Fruit fly (Drosophila melanogaster) whole organism, wandering third instar larva: Measurements from ENCODE around the gene CG13928.

Experiments used
- Abd-B ChIP-seq: fragments of >200 bp; optimal IDR thresholded peaks from 2 replicates; lab custom pipeline; 2017; ENCODE audit warnings: missing biosample characterization, missing genetic modification characterization
- CG32264 ChIP-seq: fragments of 200-800 bp; sonication (Bioruptor generic); optimal IDR thresholded peaks from 2 replicates; lab custom pipeline; 2016; ENCODE audit warnings: missing biosample characterization, missing genetic modification characterization
- CG9705 ChIP-seq: fragments of 200-800 bp; sonication (Bioruptor generic); optimal IDR thresholded peaks from 2 replicates; lab custom pipeline; 2018; ENCODE audit warnings: missing biosample characterization, mild to moderate bottlenecking, missing genetic modification characterization
- CrebA ChIP-seq: fragments of 200-800 bp; sonication (Bioruptor generic); optimal IDR thresholded peaks from 2 replicates; lab custom pipeline; 2016; ENCODE audit warnings: missing biosample characterization, mild to moderate bottlenecking, missing genetic modification characterization, borderline replicate concordance
- Dfd ChIP-seq: fragments of >200 bp; optimal IDR thresholded peaks from 2 replicates; lab custom pipeline; 2017; ENCODE audit warnings: missing biosample characterization, missing genetic modification characterization
- Dif ChIP-seq: fragments of 200-275, 200-300 bp; sonication (Bioruptor generic); optimal IDR thresholded peaks from 2 replicates; lab custom pipeline; 2018; ENCODE audit warnings: missing biosample characterization, missing genetic modification characterization; ENCODE audit not compliant: partially characterized antibody
- GATAd ChIP-seq: sonication (Bioruptor generic); optimal IDR thresholded peaks from 2 replicates; lab custom pipeline; 2016; ENCODE audit warnings: missing biosample characterization, missing genetic modification characterization
- HLH106 ChIP-seq: fragments of 200-800 bp; optimal IDR thresholded peaks from 3 replicates; lab custom pipeline; 2019; ENCODE audit warnings: missing biosample characterization, mild to moderate bottlenecking, missing genetic modification characterization, moderate library complexity
- Hnf4 ChIP-seq: fragments of 200-800 bp; sonication (Bioruptor generic); optimal IDR thresholded peaks from 2 replicates; lab custom pipeline; 2016; ENCODE audit warnings: missing biosample characterization, mild to moderate bottlenecking, missing genetic modification characterization
- Hr78 ChIP-seq: fragments of >200 bp; optimal IDR thresholded peaks from 2 replicates; lab custom pipeline; 2017; ENCODE audit warnings: missing biosample characterization, missing genetic modification characterization
- Hr83 ChIP-seq: fragments of 200-300 bp; sonication (Bioruptor generic); optimal IDR thresholded peaks from 2 replicates; lab custom pipeline; 2016; ENCODE audit warnings: missing biosample characterization, mild to moderate bottlenecking, missing genetic modification characterization, moderate library complexity; ENCODE audit not compliant: poor library complexity, severe bottlenecking
- Jra ChIP-seq: sonication (Bioruptor generic); optimal IDR thresholded peaks from 2 replicates; lab custom pipeline; 2016; ENCODE audit warnings: missing biosample characterization, missing genetic modification characterization
- Mio ChIP-seq: sonication (Bioruptor generic); optimal IDR thresholded peaks from 2 replicates; lab custom pipeline; 2016; ENCODE audit warnings: missing biosample characterization, missing genetic modification characterization
- Myc ChIP-seq: fragments of >200 bp; optimal IDR thresholded peaks from 2 replicates; lab custom pipeline; 2017
- N ChIP-seq: fragments of >200 bp; optimal IDR thresholded peaks from 2 replicates; lab custom pipeline; 2018; ENCODE audit warnings: missing biosample characterization, missing external identifiers, missing genetic modification characterization
- OdsH ChIP-seq: fragments of 200-800 bp; sonication (Bioruptor generic); optimal IDR thresholded peaks from 2 replicates; lab custom pipeline; 2016; ENCODE audit warnings: missing biosample characterization, mild to moderate bottlenecking, missing genetic modification characterization
- Rel ChIP-seq, 2 experiments: fragments of 200-800 bp; sonication (Bioruptor generic) in 1 of 2; optimal IDR thresholded peaks; 2 replicates in 1 of 2; 3 replicates in 1 of 2; lab custom pipeline; 2016 to 2019; ENCODE audit warnings: mild to moderate bottlenecking in 2 of 2, missing biosample characterization in 2 of 2, missing genetic modification characterization in 2 of 2, moderate library complexity in 1 of 2
- Sp1 ChIP-seq: fragments of 200-800 bp; sonication (Bioruptor generic); optimal IDR thresholded peaks from 3 replicates; lab custom pipeline; 2019; ENCODE audit warnings: missing biosample characterization, mild to moderate bottlenecking, missing genetic modification characterization, moderate library complexity
- Vsx2 ChIP-seq: fragments of 200-300, 225-300 bp; sonication (Bioruptor generic); optimal IDR thresholded peaks from 2 replicates; lab custom pipeline; 2018; ENCODE audit warnings: missing biosample characterization, missing genetic modification characterization; ENCODE audit not compliant: partially characterized antibody
- br ChIP-seq: fragments of 200-800 bp; sonication (Bioruptor generic); optimal IDR thresholded peaks from 2 replicates; lab custom pipeline; 2016; ENCODE audit warnings: missing biosample characterization, missing genetic modification characterization
- brk ChIP-seq: fragments of 200-800 bp; sonication (Bioruptor generic); optimal IDR thresholded peaks from 2 replicates; lab custom pipeline; 2016; ENCODE audit warnings: missing biosample characterization, mild to moderate bottlenecking, missing genetic modification characterization
- dl ChIP-seq, 2 experiments: fragments of 175-275, 200-275 bp in 1 of 2; fragments of 200-275 bp in 1 of 2; sonication (Bioruptor generic); optimal IDR thresholded peaks; lab custom pipeline; 2018; ENCODE audit warnings: mild to moderate bottlenecking in 2 of 2, missing biosample characterization in 2 of 2, missing genetic modification characterization in 2 of 2, moderate library complexity in 2 of 2; ENCODE audit not compliant: partially characterized antibody in 2 of 2, insufficient read depth in 1 of 2
- dmrt93B ChIP-seq: fragments of 200-800 bp; sonication (Bioruptor generic); optimal IDR thresholded peaks from 2 replicates; lab custom pipeline; 2018; ENCODE audit warnings: missing biosample characterization, mild to moderate bottlenecking, missing genetic modification characterization
- dsf ChIP-seq: sonication (Bioruptor generic); optimal IDR thresholded peaks from 2 replicates; lab custom pipeline; 2016; ENCODE audit warnings: missing biosample characterization, missing genetic modification characterization, borderline replicate concordance
- ey ChIP-seq: fragments of 200-800 bp; sonication (Bioruptor generic); optimal IDR thresholded peaks from 2 replicates; lab custom pipeline; 2016; ENCODE audit warnings: missing biosample characterization, missing genetic modification characterization
- foxo ChIP-seq, 2 experiments: fragments of 200-800 bp; sonication (Bioruptor generic); optimal IDR thresholded peaks; 2 replicates in 1 of 2; 3 replicates in 1 of 2; lab custom pipeline; 2016 to 2017; ENCODE audit warnings: missing biosample characterization in 2 of 2, missing genetic modification characterization in 2 of 2
- fru ChIP-seq: fragments of 200-800 bp; sonication (Bioruptor generic); optimal IDR thresholded peaks from 3 replicates; lab custom pipeline; 2016; ENCODE audit warnings: missing biosample characterization, mild to moderate bottlenecking, missing genetic modification characterization
- h ChIP-seq: fragments of 200-800 bp; sonication (Bioruptor generic); optimal IDR thresholded peaks from 3 replicates; lab custom pipeline; 2016; ENCODE audit warnings: missing biosample characterization, mild to moderate bottlenecking, missing genetic modification characterization
- jim ChIP-seq: fragments of 175-275, 200-325 bp; sonication (Bioruptor generic); optimal IDR thresholded peaks from 2 replicates; lab custom pipeline; 2016; ENCODE audit warnings: missing biosample characterization, mild to moderate bottlenecking, missing genetic modification characterization
- lola ChIP-seq: fragments of >200 bp; optimal IDR thresholded peaks from 2 replicates; lab custom pipeline; 2017; ENCODE audit warnings: missing biosample characterization, missing genetic modification characterization
- pan ChIP-seq: fragments of >200 bp; optimal IDR thresholded peaks from 2 replicates; lab custom pipeline; 2017
- psq ChIP-seq: fragments of 200-800 bp; sonication (Bioruptor generic); optimal IDR thresholded peaks from 3 replicates; lab custom pipeline; 2017; ENCODE audit warnings: missing biosample characterization, mild to moderate bottlenecking, missing genetic modification characterization, moderate library complexity
- rgr ChIP-seq: fragments of 200-800 bp; sonication (Bioruptor generic); optimal IDR thresholded peaks from 3 replicates; lab custom pipeline; 2016; ENCODE audit warnings: missing biosample characterization, mild to moderate bottlenecking, missing genetic modification characterization
- sage ChIP-seq: fragments of 200-800 bp; sonication (Bioruptor generic); optimal IDR thresholded peaks from 2 replicates; lab custom pipeline; 2016; ENCODE audit warnings: missing biosample characterization, mild to moderate bottlenecking, missing genetic modification characterization
- sv ChIP-seq: fragments of 200-800 bp; sonication (Bioruptor generic); optimal IDR thresholded peaks from 3 replicates; lab custom pipeline; 2016; ENCODE audit warnings: missing biosample characterization, missing genetic modification characterization
- tai ChIP-seq: sonication (Bioruptor generic); optimal IDR thresholded peaks from 2 replicates; lab custom pipeline; 2016; ENCODE audit warnings: missing biosample characterization, missing genetic modification characterization
- usp ChIP-seq: fragments of >200 bp; optimal IDR thresholded peaks from 2 replicates; lab custom pipeline; 2017; ENCODE audit warnings: missing biosample characterization, missing genetic modification characterization
- woc ChIP-seq: sonication (Bioruptor generic); optimal IDR thresholded peaks from 2 replicates; lab custom pipeline; 2016; ENCODE audit warnings: missing biosample characterization, mild to moderate bottlenecking, missing genetic modification characterization

CG13928 gene

dm6 chr3L:1626924-1627323 lies 1.3 kb downstream of the CG13928 start:
- TF ChIP-seq dsf (GFP tag; lab: Kevin White, UChicago) (no peak), Vsx2 (GFP tag; lab: Kevin White, UChicago) (peak; percentile 15)

- TF ChIP-seq Hnf4 (GFP tag; lab: Kevin White, UChicago) = no peak
- TF ChIP-seq lola (GFP tag; lab: Kevin White, UChicago) = no peak
- peak in 1 of 2 experiments; percentile 66 for TF ChIP-seq foxo (GFP tag; optimal IDR thresholded peaks at IDR 0.05; lab: Kevin White, UChicago)
- peak; percentile 8 for TF ChIP-seq br (GFP tag; lab: Kevin White, UChicago)
- TF ChIP-seq sv = no peak
- no peak for TF ChIP-seq Mio (GFP tag; lab: Kevin White, UChicago)
- TF ChIP-seq Dif (GFP tag; lab: Kevin White, UChicago) = no peak
- TF ChIP-seq Hr78 = no peak
- TF ChIP-seq N (GFP tag; lab: Kevin White, UChicago) = no peak
- TF ChIP-seq usp (GFP tag; lab: Kevin White, UChicago) = no peak
- TF ChIP-seq jim (GFP tag; lab: Kevin White, UChicago) = no peak
- no peak for TF ChIP-seq dsf (GFP tag; lab: Kevin White, UChicago)
- TF ChIP-seq brk = no peak
- no peak for TF ChIP-seq Abd-B
- TF ChIP-seq CrebA (GFP tag; lab: Kevin White, UChicago) = no peak
- TF ChIP-seq CG9705 (GFP tag; lab: Kevin White, UChicago) = no peak
- no peak for TF ChIP-seq sage (GFP tag; lab: Kevin White, UChicago)
- no peak for TF ChIP-seq CG32264 (GFP tag; lab: Kevin White, UChicago)
- no peak for TF ChIP-seq dmrt93B
- TF ChIP-seq ey (GFP tag; lab: Kevin White, UChicago) = peak; percentile 43
- TF ChIP-seq dl (GFP tag; optimal IDR thresholded peaks at IDR 0.05; lab: Kevin White, UChicago; ENCODE audit: insufficient read depth in 1 of 2, partially characterized antibody in 2 of 2) = no peak
- TF ChIP-seq fru = peak; percentile 58
- no peak for TF ChIP-seq Jra (GFP tag; lab: Kevin White, UChicago)
- TF ChIP-seq Sp1 = peak; percentile 31
- peak; percentile 59 for TF ChIP-seq HLH106 (tag; lab: Kevin White, UChicago)
- TF ChIP-seq tai (GFP tag; lab: Kevin White, UChicago) = no peak
- TF ChIP-seq woc = peak; percentile 88
- TF ChIP-seq OdsH (GFP tag; lab: Kevin White, UChicago) = peak; percentile 46
- TF ChIP-seq rgr (GFP tag; lab: Kevin White, UChicago) = peak; percentile 46
- TF ChIP-seq pan (lab: Kevin White, UChicago) = no peak
- TF ChIP-seq Rel (GFP tag; optimal IDR thresholded peaks at IDR 0.05; lab: Kevin White, UChicago) = no peak
- TF ChIP-seq Rel (tag; optimal IDR thresholded peaks at IDR 0.05; lab: Kevin White, UChicago) = peak; percentile 35
- no peak for TF ChIP-seq Dfd
- peak; percentile 47 for TF ChIP-seq Hr83 (GFP tag; lab: Kevin White, UChicago)
- TF ChIP-seq Myc (lab: Kevin White, UChicago) = peak; percentile 88
- no peak for TF ChIP-seq GATAd
- no peak for TF ChIP-seq psq (GFP tag; lab: Kevin White, UChicago)
- peak; percentile 64 for TF ChIP-seq h (GFP tag; lab: Kevin White, UChicago)
- no peak for TF ChIP-seq Vsx2 (GFP tag; lab: Kevin White, UChicago)
Observed at dm6 chr3L:1618116-1618727, 10.0 kb downstream of the CG13928 start, which contains the start of the genes CG13926, ABCB7 and CG33230. CG13926 (minus strand) TSS chr3L:1618158. ABCB7 (plus strand) TSS chr3L:1618414. CG33230 (plus strand) TSS chr3L:1618414.
